Worm (Caenorhabditis elegans) whole organism, midembryonic: ENCODE measurements around the gene coq-2.

Experiments
- T22C8.4 ChIP-seq: fragments of 200-800 bp; sonication (Bioruptor generic); IDR thresholded peaks from 2 replicates; pipeline ENCODE4 v1.3.6; 2022; ENCODE audit warnings: missing genetic modification characterization, missing compliant biosample characterization
- cog-1 ChIP-seq: sonication (generic microtip); optimal IDR thresholded peaks from 2 replicates; lab custom pipeline; 2016; ENCODE audit warnings: missing genetic modification characterization, missing compliant biosample characterization
- flt-1 ChIP-seq: fragments of 200-800 bp; sonication (Bioruptor generic); IDR thresholded peaks from 2 replicates; pipeline ENCODE4 v1.3.6; 2022; ENCODE audit warnings: missing genetic modification characterization, missing compliant biosample characterization
- klf-2 ChIP-seq: fragments of 200-800 bp; sonication (Bioruptor generic); conservative IDR thresholded peaks from 2 replicates; pipeline ENCODE4 v1.3.6; 2022; ENCODE audit warnings: missing genetic modification reagents, missing genetic modification characterization, missing compliant biosample characterization
- med-1 ChIP-seq: sonication (generic microtip); optimal IDR thresholded peaks from 2 replicates; lab custom pipeline; 2017; ENCODE audit warnings: missing genetic modification characterization, mild to moderate bottlenecking, missing compliant biosample characterization, antibody characterized with exemption, missing genetic modification reagents; ENCODE audit not compliant: insufficient read depth
- ref-1 ChIP-seq: fragments of 200-800 bp; sonication (Bioruptor generic); conservative IDR thresholded peaks from 2 replicates; pipeline ENCODE4 v1.3.6; 2022; ENCODE audit warnings: missing genetic modification reagents, missing genetic modification characterization, missing compliant biosample characterization
- tab-1 ChIP-seq: fragments of 200-800 bp; sonication (Bioruptor generic); IDR thresholded peaks from 2 replicates; pipeline ENCODE4 v1.3.6; 2022; ENCODE audit warnings: missing genetic modification characterization, missing compliant biosample characterization
- ztf-23 ChIP-seq: fragments of 200-800 bp; sonication (Bioruptor generic); IDR thresholded peaks from 2 replicates; pipeline ENCODE4 v1.3.6; 2022; ENCODE audit warnings: missing genetic modification reagents, missing genetic modification characterization, missing compliant biosample characterization
- ztf-29 ChIP-seq: fragments of 200-800 bp; sonication (Bioruptor generic); IDR thresholded peaks from 2 replicates; pipeline ENCODE4 v1.3.6; 2022; ENCODE audit warnings: missing genetic modification reagents, missing genetic modification characterization, missing compliant biosample characterization

coq-2 gene

ce11 chrIII:6939523-6939922 lies 3.8 kb downstream of the coq-2 start, which contains the start of gene F57B9.3:
F57B9.3 (plus strand) TSS chrIII:6939823.
- TF ChIP-seq ztf-23 (no peak), T22C8.4 (GFP tag; lab: Robert Waterston, UW) (no peak), klf-2 (GFP tag; lab: Robert Waterston, UW) (no peak), cog-1 (tag; lab: Kevin White, UChicago) (no peak), med-1 (GFP tag; lab: Kevin White, UChicago) (no peak), flt-1 (no peak)

- TF ChIP-seq flt-1, result no peak
- TF ChIP-seq cog-1 (tag; lab: Kevin White, UChicago), result no peak
- TF ChIP-seq tab-1 (GFP tag; lab: Robert Waterston, UW), result 0 out of 2 replicates have a peak, but pooled peaks have one; percentile 46
- TF ChIP-seq ztf-23, result no peak
- no peak for TF ChIP-seq ztf-29
- TF ChIP-seq klf-2 (GFP tag; lab: Robert Waterston, UW), result no peak
- TF ChIP-seq med-1 (GFP tag; lab: Kevin White, UChicago), result no peak
- TF ChIP-seq T22C8.4 (GFP tag; lab: Robert Waterston, UW), result no peak
These were observed 9.6 kb downstream of the coq-2 start for ce11 chrIII:6945319-6945718.

ce11 chrIII:6945747-6946146 lies 10.0 kb downstream of the coq-2 start, which contains the start of gene abu-13:
abu-13 (minus strand) TSS chrIII:6945898.
- TF ChIP-seq ztf-23 (no peak), flt-1 (no peak), ref-1 (GFP tag; lab: Robert Waterston, UW) (no peak), med-1 (GFP tag; lab: Kevin White, UChicago) (no peak), cog-1 (tag; lab: Kevin White, UChicago) (no peak), ztf-29 (no peak), klf-2 (GFP tag; lab: Robert Waterston, UW) (no peak), T22C8.4 (GFP tag; lab: Robert Waterston, UW) (no peak), tab-1 (GFP tag; lab: Robert Waterston, UW) (no peak)

ce11 chrIII:6946382-6946781 lies 10.6 kb downstream of the coq-2 start, which contains the start of gene let-711:
let-711 (plus strand) TSS chrIII:6946718.
- TF ChIP-seq cog-1 (tag; lab: Kevin White, UChicago) (no peak), tab-1 (GFP tag; lab: Robert Waterston, UW) (no peak), flt-1 (no peak), ref-1 (GFP tag; lab: Robert Waterston, UW) (no peak), ztf-23 (no peak), klf-2 (GFP tag; lab: Robert Waterston, UW) (no peak), med-1 (GFP tag; lab: Kevin White, UChicago) (no peak), T22C8.4 (GFP tag; lab: Robert Waterston, UW) (no peak), ztf-29 (no peak)

- TF ChIP-seq cog-1 (tag; lab: Kevin White, UChicago), result peak; percentile 44
- no peak for TF ChIP-seq ztf-29
These were observed 12.1 kb downstream of the coq-2 start for ce11 chrIII:6947896-6948295.

- TF ChIP-seq ref-1 (GFP tag; lab: Robert Waterston, UW) (no peak), ztf-29 (no peak), tab-1 (GFP tag; lab: Robert Waterston, UW) (no peak), klf-2 (GFP tag; lab: Robert Waterston, UW) (no peak), ztf-23 (no peak), flt-1 (no peak), T22C8.4 (GFP tag; lab: Robert Waterston, UW) (no peak), med-1 (GFP tag; lab: Kevin White, UChicago) (no peak), cog-1 (tag; lab: Kevin White, UChicago) (no peak)
These were observed 15.7 kb downstream of the coq-2 start for ce11 chrIII:6951435-6951834.

- TF ChIP-seq T22C8.4 (GFP tag; lab: Robert Waterston, UW) (no peak), ztf-29 (no peak), med-1 (GFP tag; lab: Kevin White, UChicago) (no peak), ref-1 (GFP tag; lab: Robert Waterston, UW) (no peak), flt-1 (no peak), tab-1 (GFP tag; lab: Robert Waterston, UW) (no peak), cog-1 (tag; lab: Kevin White, UChicago) (no peak), ztf-23 (no peak), klf-2 (GFP tag; lab: Robert Waterston, UW) (no peak)
These were observed 17.6 kb downstream of the coq-2 start for ce11 chrIII:6953373-6953772.

- no peak for TF ChIP-seq cog-1 (tag; lab: Kevin White, UChicago)
- no peak for TF ChIP-seq tab-1 (GFP tag; lab: Robert Waterston, UW)
- TF ChIP-seq flt-1, result no peak
- TF ChIP-seq med-1 (GFP tag; lab: Kevin White, UChicago), result no peak
- no peak for TF ChIP-seq ref-1 (GFP tag; lab: Robert Waterston, UW)
- TF ChIP-seq klf-2 (GFP tag; lab: Robert Waterston, UW), result no peak
- TF ChIP-seq T22C8.4 (GFP tag; lab: Robert Waterston, UW), result no peak
- TF ChIP-seq ztf-29, result no peak
- no peak for TF ChIP-seq ztf-23
These were observed 18.2 kb downstream of the coq-2 start for ce11 chrIII:6953978-6954377.

ce11 chrIII:6955766-6956165 lies 20.0 kb downstream of the coq-2 start:
- no peak for TF ChIP-seq ztf-23

ce11 chrIII:6958674-6959241 lies 23.0 kb downstream of the coq-2 start:
- TF ChIP-seq T22C8.4 (GFP tag; lab: Robert Waterston, UW) (no peak), flt-1 (no peak), ref-1 (GFP tag; lab: Robert Waterston, UW) (no peak), med-1 (GFP tag; lab: Kevin White, UChicago) (no peak), tab-1 (GFP tag; lab: Robert Waterston, UW) (no peak), cog-1 (tag; lab: Kevin White, UChicago) (no peak), ztf-29 (no peak), klf-2 (GFP tag; lab: Robert Waterston, UW) (no peak), ztf-23 (no peak)
